Fruit fly (Drosophila melanogaster): Measurements from ENCODE around the gene Pak3.

Pak3 gene

DNA sequence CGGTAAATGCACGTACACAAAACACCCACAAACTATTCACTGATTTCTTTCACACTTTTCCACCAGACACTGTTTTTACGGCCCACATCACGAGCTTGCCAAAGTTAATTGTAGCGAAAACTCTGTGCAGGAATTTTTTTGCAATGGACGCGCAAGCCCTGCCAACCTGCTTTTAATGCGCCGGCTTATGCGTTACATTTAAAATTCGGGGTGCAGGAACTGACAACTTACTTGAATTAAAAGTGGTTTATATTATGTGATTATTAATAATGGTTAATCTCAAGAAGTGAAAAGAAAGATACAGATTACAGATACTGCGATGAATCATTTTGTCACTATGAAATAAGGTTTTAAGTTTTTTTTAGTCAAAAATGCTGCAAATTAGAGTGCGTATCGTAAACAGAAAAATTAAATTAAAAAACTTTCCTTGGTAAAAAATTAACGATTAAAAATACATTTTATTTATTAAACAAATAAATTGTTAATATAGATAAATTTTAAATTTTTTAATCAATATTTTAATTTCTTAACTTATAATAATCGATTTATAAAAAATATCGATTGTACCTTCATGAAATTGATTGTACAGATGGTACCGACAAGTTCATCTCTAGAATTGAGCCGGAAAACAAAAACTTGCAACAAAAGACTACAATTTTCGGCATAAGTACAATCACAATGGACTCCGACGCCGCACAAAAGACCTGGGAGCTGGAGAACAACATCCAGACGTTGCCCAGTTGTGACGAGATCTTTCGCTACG lies 16.1 kb upstream of the Pak3 start, which contains the start of the genes CG42232 and CSN5:
TSS of gene CG42232 (minus strand) at position 163 of the 763 bp plus-strand sequence.
TSS of gene CSN5 (plus strand) at position 599 of the 763 bp plus-strand sequence.
- TF ChIP-seq CG17801 (GFP tag; optimal IDR thresholded peaks at IDR 0.05; ENCODE audit: partially characterized antibody), result peak; percentile 16

DNA sequence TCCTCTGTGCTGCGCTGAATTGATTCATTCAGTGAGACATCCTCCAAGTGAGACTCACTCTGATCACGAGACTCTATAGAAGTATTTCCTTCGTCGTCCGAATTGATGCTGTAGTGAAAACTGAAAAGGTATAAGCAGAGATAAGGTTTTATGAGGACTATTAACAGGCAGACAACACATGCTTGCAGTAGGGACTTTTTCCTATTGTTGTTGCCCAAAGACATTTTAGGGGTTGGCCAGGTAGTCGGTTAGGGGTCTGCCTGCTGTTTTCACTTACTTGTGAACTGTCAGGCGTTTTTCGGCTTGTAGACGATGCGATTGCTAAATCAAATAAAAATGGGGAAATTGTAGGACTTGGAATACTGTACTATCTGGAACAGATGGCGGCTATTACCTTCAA lies 14.9 kb upstream of the Pak3 start:
- no peak for TF ChIP-seq CG17801 (GFP tag; optimal IDR thresholded peaks at IDR 0.05; ENCODE audit: partially characterized antibody)

DNA sequence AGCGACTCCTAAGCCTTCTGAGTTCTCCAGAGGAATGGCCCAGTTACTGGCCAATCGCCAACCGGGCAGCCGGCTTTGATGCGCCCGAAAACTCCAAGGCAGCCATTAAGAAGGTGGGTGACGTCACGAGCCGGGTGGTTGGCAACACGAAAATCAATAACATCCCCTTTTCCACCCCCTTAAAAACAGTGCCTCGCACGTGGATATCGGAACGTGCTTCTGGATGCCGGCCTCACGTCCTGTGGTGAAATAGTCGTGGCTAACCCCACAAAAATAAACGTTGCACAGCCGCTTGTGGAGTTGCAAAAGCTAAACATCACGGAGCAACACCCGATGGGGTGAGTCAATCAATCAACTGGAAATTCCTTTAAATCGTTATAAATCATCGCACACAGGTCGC lies 3.0 kb upstream of the Pak3 start:
- no peak for TF ChIP-seq CG17801 (GFP tag; optimal IDR thresholded peaks at IDR 0.05; ENCODE audit: partially characterized antibody)

DNA sequence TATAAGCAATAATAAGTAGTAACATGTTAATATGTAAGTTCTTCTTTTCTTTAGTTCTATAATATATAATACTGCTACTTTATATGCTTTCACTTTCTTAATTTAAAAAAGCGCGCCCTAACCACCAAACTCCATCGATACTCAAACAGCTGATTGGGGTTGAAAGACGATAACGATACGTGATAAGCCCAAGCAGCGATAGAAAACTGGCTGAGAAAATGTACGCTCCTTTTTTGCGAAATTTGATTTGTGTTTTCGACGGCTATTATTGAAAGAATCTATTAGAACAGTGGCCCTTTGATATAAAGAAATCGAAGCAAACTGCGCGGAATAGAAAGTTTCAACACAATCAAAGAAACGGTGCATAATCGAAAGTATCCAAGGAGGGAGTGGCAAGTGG lies 2.3 kb upstream of the Pak3 start, which contains the start of gene CG14883:
TSS of gene CG14883 (plus strand) at position 178 of the 400 bp plus-strand sequence.
- no peak for TF ChIP-seq CG17801 (GFP tag; optimal IDR thresholded peaks at IDR 0.05; ENCODE audit: partially characterized antibody)

DNA sequence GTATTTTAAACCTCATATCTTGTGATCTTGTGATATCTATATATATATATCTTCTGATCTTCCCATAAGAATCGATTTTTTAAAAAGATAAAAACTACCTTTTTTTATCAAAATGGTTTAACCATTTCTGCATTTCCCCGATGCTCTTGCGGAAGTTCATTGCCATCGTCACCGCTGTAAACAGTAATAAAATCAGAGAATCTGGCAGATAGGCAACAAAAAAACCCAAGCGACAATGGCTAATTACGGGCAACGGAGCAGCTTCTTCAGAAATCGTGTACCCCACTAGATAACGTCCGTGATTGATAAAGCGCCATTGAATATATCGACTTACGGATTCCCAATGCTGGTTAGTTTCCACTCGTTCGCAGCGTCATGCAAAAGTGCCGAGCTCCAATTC lies 571 bp upstream of the Pak3 start, which contains the start of gene CG10405:
TSS of gene CG10405 (plus strand) at position 301 of the 400 bp plus-strand sequence.
- TF ChIP-seq CG17801 (GFP tag; optimal IDR thresholded peaks at IDR 0.05; ENCODE audit: partially characterized antibody), result no peak

DNA sequence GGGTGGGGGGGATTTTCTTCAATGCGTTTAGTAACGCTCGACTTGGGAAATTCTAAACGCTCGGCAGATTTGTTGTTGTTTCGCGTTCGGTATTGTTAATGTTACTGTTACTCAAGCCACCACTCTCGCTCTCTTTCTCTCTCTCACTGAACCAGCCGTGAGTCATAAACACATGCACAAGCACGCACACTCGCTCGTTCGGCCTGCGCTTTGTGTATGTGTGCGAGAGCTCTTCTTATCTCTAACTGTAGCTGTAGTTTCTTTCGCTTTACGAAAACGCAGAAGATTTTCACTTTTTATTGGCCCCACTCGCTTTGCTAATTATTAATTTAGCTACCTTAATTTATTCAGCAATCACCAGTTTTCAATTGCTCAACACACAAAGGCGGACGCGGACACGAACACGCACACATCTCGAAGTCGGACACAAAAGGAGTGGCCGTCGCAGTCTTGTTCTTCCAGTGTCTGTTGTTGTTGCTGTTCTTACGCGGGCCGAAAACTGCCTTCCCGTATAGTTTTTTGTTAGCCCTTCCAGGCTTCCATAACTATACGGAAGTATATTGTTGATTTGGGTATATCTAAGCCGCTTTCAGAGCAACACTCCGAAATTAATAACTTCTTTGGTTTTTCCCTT lies 550 bp downstream of the Pak3 start:
- TF ChIP-seq CG17801 (GFP tag; optimal IDR thresholded peaks at IDR 0.05; ENCODE audit: partially characterized antibody), result peak; percentile 39

DNA sequence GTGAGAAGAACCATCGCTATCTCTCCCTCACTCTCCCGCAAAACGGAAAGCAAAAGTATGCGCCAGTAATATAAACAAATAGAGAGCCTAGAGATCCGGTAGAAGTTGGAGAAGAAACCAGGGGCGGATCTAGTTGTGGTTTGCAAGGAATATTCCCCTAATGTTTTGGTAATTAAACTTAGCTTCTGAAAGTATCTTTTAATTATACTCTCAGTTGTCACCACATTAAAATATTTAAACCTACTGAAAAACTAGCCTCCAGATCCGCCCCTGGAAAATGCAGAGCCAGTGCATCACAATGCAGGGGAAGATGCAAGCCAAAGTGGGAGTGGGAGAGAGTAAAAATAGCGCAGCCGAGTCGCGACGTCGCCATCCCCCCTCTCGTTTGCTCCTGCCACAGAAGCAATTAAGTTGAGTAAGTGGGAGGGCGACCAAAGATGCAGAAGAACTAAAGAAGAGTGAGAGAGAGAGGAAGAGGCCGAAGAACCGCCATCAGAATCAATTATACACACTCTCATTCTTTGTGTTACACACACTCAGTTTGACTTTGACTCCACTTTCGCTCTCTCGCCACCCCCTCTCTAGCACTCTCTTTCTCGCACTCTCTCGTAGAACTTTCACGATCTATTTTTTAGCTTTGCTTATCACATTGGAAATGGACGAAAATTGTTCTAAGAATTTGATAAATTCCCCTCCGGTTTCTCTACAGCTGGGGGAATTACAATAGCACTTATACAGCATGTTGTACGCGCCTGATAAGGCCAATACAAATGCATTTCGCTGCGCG lies 4.2 kb downstream of the Pak3 start:
- peak; percentile 95 for TF ChIP-seq CG17801 (GFP tag; optimal IDR thresholded peaks at IDR 0.05; ENCODE audit: partially characterized antibody)

DNA sequence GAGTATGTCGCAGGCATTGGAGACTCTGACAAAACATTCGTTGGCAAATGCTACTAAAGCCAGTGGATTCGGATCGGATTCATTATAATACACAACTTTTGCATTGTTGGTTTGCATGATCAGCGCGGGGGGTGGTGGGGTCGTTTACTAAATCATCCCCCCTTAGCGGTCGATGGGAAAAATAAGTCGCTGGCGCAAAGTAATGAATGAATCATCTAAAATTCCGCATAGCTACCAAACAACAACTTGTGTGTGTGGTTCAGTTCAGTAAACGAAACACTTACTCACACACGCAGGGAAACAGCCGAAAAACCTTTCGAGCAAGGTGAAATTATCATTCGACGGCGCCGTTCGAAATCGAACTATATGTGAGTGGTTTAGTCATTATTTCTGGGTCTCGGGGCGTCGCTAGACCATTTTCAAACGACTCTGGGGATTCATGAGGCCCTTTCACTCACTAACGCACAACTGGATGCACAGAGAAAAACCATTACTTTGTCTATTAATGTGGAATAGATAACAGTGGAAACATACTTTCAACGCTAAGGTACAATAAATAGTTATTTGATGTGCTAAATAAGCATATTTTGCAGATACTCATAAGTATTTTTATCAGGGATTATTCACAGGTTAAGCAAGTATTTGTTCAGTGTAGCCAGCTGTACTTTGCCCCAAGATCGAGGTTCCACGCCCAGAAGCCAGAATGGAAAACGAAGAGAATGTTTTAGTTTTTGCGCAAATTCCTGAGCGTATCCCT lies 5.1 kb downstream of the Pak3 start:
- peak; percentile 15 for TF ChIP-seq CG17801 (GFP tag; optimal IDR thresholded peaks at IDR 0.05; ENCODE audit: partially characterized antibody)

DNA sequence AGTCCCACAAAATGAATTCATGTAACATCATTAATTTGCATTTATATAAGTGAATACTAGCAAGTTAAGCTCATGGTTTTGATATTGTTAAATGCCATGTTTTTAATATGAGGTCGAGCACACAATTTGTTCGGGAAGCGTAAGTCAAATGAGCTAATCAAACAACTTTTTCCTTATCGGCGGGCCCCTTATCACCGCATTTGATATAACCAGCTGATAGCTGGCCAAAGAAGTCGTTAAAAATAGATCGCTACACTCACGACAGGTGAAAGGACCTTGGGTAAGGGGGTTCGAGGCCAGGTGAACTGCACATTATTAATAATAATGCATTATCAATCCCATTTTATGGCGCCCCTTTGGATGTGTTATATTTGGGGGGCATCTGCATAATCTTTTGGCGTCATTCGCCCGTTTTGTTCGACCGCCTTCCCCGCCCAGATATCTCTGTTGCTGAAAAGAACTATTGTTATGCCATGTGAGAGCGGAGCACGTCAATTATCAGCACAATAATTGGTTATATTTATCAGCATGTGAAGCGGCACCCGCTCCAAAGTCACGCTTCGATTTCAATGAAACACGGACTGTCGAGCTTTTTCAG lies 6.1 kb downstream of the Pak3 start:
- no peak for TF ChIP-seq CG17801 (GFP tag; optimal IDR thresholded peaks at IDR 0.05; ENCODE audit: partially characterized antibody)

DNA sequence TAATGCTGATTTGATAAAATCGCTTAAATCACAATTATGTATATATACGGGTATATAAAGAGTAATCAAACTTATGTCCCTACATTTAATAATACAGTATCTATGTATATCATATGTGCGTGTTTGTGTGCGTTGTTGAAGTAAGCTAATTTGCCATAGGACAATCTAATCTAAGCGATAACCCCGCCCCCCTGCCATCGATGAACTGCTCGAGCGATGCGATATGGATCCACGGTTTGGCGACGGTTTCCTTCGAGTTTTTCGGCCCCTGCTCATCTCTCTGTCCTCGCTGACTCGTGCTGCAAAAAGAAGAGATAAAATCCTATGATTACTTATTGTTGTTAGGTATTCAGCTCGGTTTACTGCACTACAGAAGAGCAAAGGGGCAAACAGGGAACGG lies 6.8 kb downstream of the Pak3 start:
- no peak for TF ChIP-seq CG17801 (GFP tag; optimal IDR thresholded peaks at IDR 0.05; ENCODE audit: partially characterized antibody)

DNA sequence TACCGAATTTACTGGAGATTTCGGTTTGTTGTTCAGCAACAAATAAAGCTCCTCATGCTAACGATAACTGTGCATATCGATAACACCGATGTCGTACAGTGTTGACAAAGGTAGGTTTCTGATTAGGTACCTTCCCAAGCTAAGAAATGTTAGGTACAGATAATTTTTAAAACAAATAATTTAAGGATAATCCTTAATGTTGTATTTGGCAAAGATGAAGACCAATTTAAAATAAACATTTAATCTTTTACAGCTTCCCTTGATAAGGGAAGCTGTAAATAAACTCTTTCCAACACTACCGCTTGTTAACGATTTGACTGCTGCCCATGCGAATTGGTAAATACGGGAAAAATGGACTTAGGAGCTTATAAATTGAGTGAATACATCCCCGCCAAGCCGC lies 10.7 kb downstream of the Pak3 start, which contains the start of the genes Ttc1 and CG14882:
TSS of gene Ttc1 (minus strand) at position 71 of the 400 bp plus-strand sequence.
TSS of gene CG14882 (plus strand) at position 271 of the 400 bp plus-strand sequence.
- TF ChIP-seq CG17801 (GFP tag; optimal IDR thresholded peaks at IDR 0.05; ENCODE audit: partially characterized antibody), result peak; percentile 87

DNA sequence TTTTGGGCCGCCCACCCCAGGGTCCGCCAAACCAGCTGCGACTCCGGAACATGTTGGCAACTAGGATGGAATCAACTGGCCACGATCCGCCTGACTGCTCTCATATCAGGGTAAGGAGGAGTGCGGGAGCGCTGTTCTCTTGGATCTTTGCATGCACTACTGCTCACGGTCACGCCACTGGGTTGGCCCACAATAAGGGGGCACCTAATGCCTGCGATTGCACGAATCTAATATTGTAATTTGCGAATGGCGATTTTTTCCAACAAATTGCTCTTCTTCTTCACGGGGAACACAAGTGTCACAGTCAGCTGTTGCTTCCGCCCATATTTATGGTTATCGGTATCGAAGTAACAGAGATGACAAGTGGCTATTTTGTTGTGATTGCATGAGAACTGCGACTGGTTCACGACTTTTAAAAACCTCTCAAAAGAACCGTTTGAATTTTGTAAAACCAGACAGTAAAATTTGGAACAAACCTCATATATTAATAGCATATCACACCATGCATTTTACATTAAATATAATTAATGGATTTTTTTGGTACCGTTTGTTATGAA lies 12.2 kb downstream of the Pak3 start, which contains the start of gene ema:
TSS of gene ema (minus strand) at position 295 of the 557 bp plus-strand sequence.
- TF ChIP-seq CG17801 (GFP tag; optimal IDR thresholded peaks at IDR 0.05; ENCODE audit: partially characterized antibody), result peak; percentile 61

DNA sequence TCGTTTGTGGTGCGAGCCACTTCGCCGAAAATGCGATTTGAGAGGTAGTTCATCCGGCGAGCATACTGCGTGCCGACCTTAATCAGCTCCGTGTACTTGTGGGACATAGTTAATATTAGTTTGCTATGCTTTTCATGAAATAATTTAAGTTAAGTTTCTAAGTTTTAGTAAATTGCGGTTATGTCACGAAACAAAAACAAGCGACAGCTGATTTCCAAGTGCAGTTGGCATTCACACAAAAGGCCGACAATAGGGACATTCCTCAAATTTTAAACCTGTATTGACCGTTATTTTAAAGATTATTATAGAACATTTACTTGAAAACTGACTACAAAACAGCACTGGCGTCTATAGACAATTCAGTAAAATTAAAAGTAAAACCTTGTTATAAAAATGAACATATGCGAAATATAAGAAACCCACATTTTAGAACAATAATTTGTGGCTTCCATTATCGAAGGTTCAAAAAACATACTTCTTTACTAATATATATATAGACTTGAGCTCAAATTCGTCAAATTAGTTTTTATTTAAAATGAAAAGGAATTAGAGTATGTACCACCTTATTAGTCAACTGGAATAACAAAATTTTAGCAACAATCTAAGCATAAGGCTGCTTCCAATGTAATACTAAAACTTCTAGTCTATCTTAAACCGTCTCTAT lies 17.1 kb downstream of the Pak3 start, which contains the start of gene mRpS33:
TSS of gene mRpS33 (minus strand) at position 224 of the 664 bp plus-strand sequence.
- no peak for TF ChIP-seq CG17801 (GFP tag; optimal IDR thresholded peaks at IDR 0.05; ENCODE audit: partially characterized antibody)

All from ovary, adult (tissue).